Worm (Caenorhabditis elegans): ENCODE measurements around the gene Y39A1A.22.

- no peak for TF ChIP-seq skn-1 (tag; optimal IDR thresholded peaks at IDR 0.05)
- TF ChIP-seq nhr-43 (tag; optimal IDR thresholded peaks at IDR 0.05; ENCODE audit: poor library complexity, severe bottlenecking) = no peak
- no peak for TF ChIP-seq fkh-10 (GFP tag; optimal IDR thresholded peaks at IDR 0.05)
- no peak for TF ChIP-seq mdl-1 (tag; optimal IDR thresholded peaks at IDR 0.05)
- no peak for TF ChIP-seq ama-1 (optimal IDR thresholded peaks at IDR 0.05)
- TF ChIP-seq jun-1 (tag; optimal IDR thresholded peaks at IDR 0.05) = no peak
- TF ChIP-seq ceh-82 (tag; optimal IDR thresholded peaks at IDR 0.05) = no peak
- no peak for TF ChIP-seq elt-3 (tag; optimal IDR thresholded peaks at IDR 0.05)
- no peak for TF ChIP-seq nhr-77 (tag; optimal IDR thresholded peaks at IDR 0.05)
- no peak for TF ChIP-seq nhr-12 (tag; optimal IDR thresholded peaks at IDR 0.05)
- TF ChIP-seq nhr-25 (tag; optimal IDR thresholded peaks at IDR 0.05) = no peak
These were observed 6.4 kb downstream of the Y39A1A.22 start, which contains the start of gene Y39A1A.20 for ce11 chrIII:10700460-10700859.
